Worm (Caenorhabditis elegans) whole organism, L2 larva: ENCODE results near the gene tag-164.

Source experiments
- R02D3.7 ChIP-seq: fragments of 150-350 bp; optimal IDR thresholded peaks from 2 replicates; lab custom pipeline; 2014; ENCODE audit warnings: missing biosample characterization, missing genetic modification characterization
- Y55F3AM.14 ChIP-seq: fragments of 200-800 bp; sonication (Bioruptor generic); optimal IDR thresholded peaks from 2 replicates; lab custom pipeline; 2018; ENCODE audit warnings: mild to moderate bottlenecking, missing genetic modification characterization, missing compliant biosample characterization
- mbf-1 ChIP-seq: sonication (generic microtip); optimal IDR thresholded peaks from 2 replicates; lab custom pipeline; 2017; ENCODE audit warnings: missing biosample characterization, missing genetic modification characterization
- mdl-1 ChIP-seq, 2 experiments: fragments of 150-350 bp in 1 of 2; sonication (generic microtip) in 1 of 2; optimal IDR thresholded peaks; 2 replicates each; lab custom pipeline; 2017; ENCODE audit warnings: missing biosample characterization in 2 of 2, missing genetic modification characterization in 2 of 2

- TF ChIP-seq mbf-1 (no peak), mdl-1 (tag; optimal IDR thresholded peaks at IDR 0.05; lab: Kevin White, UChicago) (no peak), R02D3.7 (tag; lab: Kevin White, UChicago) (no peak), Y55F3AM.14 (GFP tag; lab: Kevin White, UChicago) (no peak)
These were observed 46.4 kb downstream of the tag-164 start, which contains the start of gene T28A8.3 for ce11 chrIII:13505718-13506117.
